Fruit fly (Drosophila melanogaster): ENCODE data around the gene CG33181.

DNA sequence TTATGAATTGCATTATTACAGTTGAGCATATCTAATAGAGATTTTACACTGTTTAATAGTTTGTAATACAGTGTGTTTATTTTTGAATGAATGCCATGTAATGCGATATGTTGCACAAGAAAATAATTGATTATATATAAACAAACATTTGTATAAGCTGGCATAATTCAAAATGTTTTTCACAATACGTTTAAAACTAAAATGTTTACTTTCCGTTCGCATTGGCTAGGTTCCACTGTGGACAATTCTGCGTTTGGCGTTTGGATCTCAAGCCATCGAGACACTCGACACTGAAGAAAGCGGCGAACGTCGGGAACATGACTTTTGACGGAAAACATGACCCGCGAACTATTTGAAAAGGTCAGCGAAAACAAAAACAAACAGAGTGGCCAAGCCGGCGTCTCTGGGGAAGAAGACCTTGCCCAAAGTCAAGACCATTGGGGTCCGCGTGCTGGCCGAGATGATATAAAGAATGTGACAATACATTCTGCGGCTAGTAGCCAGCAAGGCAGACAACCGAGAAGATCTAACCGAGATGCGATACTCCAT, 15.7 kb upstream of the CG33181 start, which contains the start of gene Cp7Fb:
- TF ChIP-seq CG34406 (GFP tag; optimal IDR thresholded peaks at IDR 0.05) (no peak), Met (GFP tag; optimal IDR thresholded peaks at IDR 0.05) (no peak), lz (GFP tag; optimal IDR thresholded peaks at IDR 0.05) (no peak), net (GFP tag; optimal IDR thresholded peaks at IDR 0.05) (no peak), Sox14 (GFP tag; optimal IDR thresholded peaks at IDR 0.05) (no peak), OdsH (GFP tag; optimal IDR thresholded peaks at IDR 0.05) (no peak)

Data from whole organism, prepupa.